Worm (Caenorhabditis elegans): ENCODE measurements around the gene C28A5.1.

The C28A5.1 gene

ce11 chrIII:4417956-4418355, 16.2 kb downstream of the C28A5.1 start, which contains the start of the genes R07E5.19 and pdcd-2:
Gene R07E5.19, minus strand, starts transcription at chrIII:4418056.
Gene pdcd-2, minus strand, starts transcription at chrIII:4418057.
- no peak for TF ChIP-seq sea-2 (GFP tag; optimal IDR thresholded peaks at IDR 0.05)
- TF ChIP-seq elt-1 (tag; optimal IDR thresholded peaks at IDR 0.05): no peak
- TF ChIP-seq pqm-1 (tag; optimal IDR thresholded peaks at IDR 0.05): no peak
- no peak for TF ChIP-seq eor-1 (tag; optimal IDR thresholded peaks at IDR 0.05)
- no peak for TF ChIP-seq skn-1 (tag; optimal IDR thresholded peaks at IDR 0.05)
- no peak for TF ChIP-seq elt-2 (tag; optimal IDR thresholded peaks at IDR 0.05)
- no peak for TF ChIP-seq daf-12 (tag; optimal IDR thresholded peaks at IDR 0.05)
- no peak for TF ChIP-seq fos-1 (tag; optimal IDR thresholded peaks at IDR 0.05)
- TF ChIP-seq hmg-11 (tag; optimal IDR thresholded peaks at IDR 0.05): no peak
- TF ChIP-seq nfya-1 (tag; optimal IDR thresholded peaks at IDR 0.05; ENCODE audit: insufficient read depth): no peak
- TF ChIP-seq egl-5 (tag; optimal IDR thresholded peaks at IDR 0.05): no peak
- TF ChIP-seq nhr-43 (tag; optimal IDR thresholded peaks at IDR 0.05; ENCODE audit: poor library complexity, severe bottlenecking): no peak
- no peak for TF ChIP-seq jun-1 (tag; optimal IDR thresholded peaks at IDR 0.05)
- TF ChIP-seq elt-3 (tag; optimal IDR thresholded peaks at IDR 0.05): no peak

- TF ChIP-seq ceh-82 (tag; optimal IDR thresholded peaks at IDR 0.05) (no peak), lin-39 (tag; optimal IDR thresholded peaks at IDR 0.05) (no peak), elt-3 (tag; optimal IDR thresholded peaks at IDR 0.05) (no peak), egl-27 (tag; optimal IDR thresholded peaks at IDR 0.05) (no peak), fos-1 (tag; optimal IDR thresholded peaks at IDR 0.05) (no peak), fkh-2 (tag; optimal IDR thresholded peaks at IDR 0.05) (no peak), mml-1 (tag; optimal IDR thresholded peaks at IDR 0.05) (no peak), nhr-43 (tag; optimal IDR thresholded peaks at IDR 0.05; ENCODE audit: poor library complexity, severe bottlenecking) (no peak), nhr-237 (tag; optimal IDR thresholded peaks at IDR 0.05) (no peak), nhr-25 (tag; optimal IDR thresholded peaks at IDR 0.05) (no peak), nhr-11 (tag; optimal IDR thresholded peaks at IDR 0.05) (no peak), jun-1 (tag; optimal IDR thresholded peaks at IDR 0.05) (no peak), sea-2 (GFP tag; optimal IDR thresholded peaks at IDR 0.05) (no peak), elt-2 (tag; optimal IDR thresholded peaks at IDR 0.05) (no peak)
Measured at ce11 chrIII:4415135-4415534, 19.0 kb downstream of the C28A5.1 start, which contains the start of gene R07E5.11. Gene R07E5.11, minus strand, starts transcription at chrIII:4415235.

ce11 chrIII:4414041-4414440, 20.1 kb downstream of the C28A5.1 start:
- TF ChIP-seq nhr-25 (tag; optimal IDR thresholded peaks at IDR 0.05) (peak; percentile 22), pha-4 (tag; optimal IDR thresholded peaks at IDR 0.05) (peak; percentile 14), nfya-1 (tag; optimal IDR thresholded peaks at IDR 0.05; ENCODE audit: insufficient read depth) (peak; percentile 55), nhr-23 (tag; optimal IDR thresholded peaks at IDR 0.05) (peak; percentile 29), nhr-43 (tag; optimal IDR thresholded peaks at IDR 0.05; ENCODE audit: poor library complexity, severe bottlenecking) (peak; percentile 71), tbx-2 (tag; optimal IDR thresholded peaks at IDR 0.05) (peak; percentile 9), lin-15B (tag; optimal IDR thresholded peaks at IDR 0.05) (peak; percentile 0), snpc-4 (tag; optimal IDR thresholded peaks at IDR 0.05) (peak; percentile 98), elt-2 (tag; optimal IDR thresholded peaks at IDR 0.05) (peak; percentile 30), lin-39 (tag; optimal IDR thresholded peaks at IDR 0.05) (peak; percentile 33), hmg-11 (tag; optimal IDR thresholded peaks at IDR 0.05) (peak; percentile 43), lsy-12 (tag; optimal IDR thresholded peaks at IDR 0.05) (peak; percentile 63)

ce11 chrIII:4413099-4413498, 21.0 kb downstream of the C28A5.1 start, which contains the start of gene mpc-1:
Gene mpc-1, plus strand, starts transcription at chrIII:4413457.
- TF ChIP-seq pqm-1 (tag; optimal IDR thresholded peaks at IDR 0.05) (peak; percentile 95), fkh-10 (GFP tag; optimal IDR thresholded peaks at IDR 0.05) (no peak), elt-3 (tag; optimal IDR thresholded peaks at IDR 0.05) (peak in 2 of 3 experiments; percentile 68 to 80), snpc-4 (tag; optimal IDR thresholded peaks at IDR 0.05) (peak; percentile 57), jun-1 (tag; optimal IDR thresholded peaks at IDR 0.05) (peak; percentile 51), hmg-11 (tag; optimal IDR thresholded peaks at IDR 0.05) (no peak), ceh-28 (tag; optimal IDR thresholded peaks at IDR 0.05) (peak; percentile 19), nfya-1 (tag; optimal IDR thresholded peaks at IDR 0.05; ENCODE audit: insufficient read depth) (no peak), fkh-2 (tag; optimal IDR thresholded peaks at IDR 0.05) (no peak), skn-1 (tag; optimal IDR thresholded peaks at IDR 0.05) (peak; percentile 48), pha-4 (tag; optimal IDR thresholded peaks at IDR 0.05) (peak; percentile 64), elt-2 (tag; optimal IDR thresholded peaks at IDR 0.05) (peak; percentile 89)
